Worm (Caenorhabditis elegans): ENCODE data around the gene dhs-30.

DNA sequence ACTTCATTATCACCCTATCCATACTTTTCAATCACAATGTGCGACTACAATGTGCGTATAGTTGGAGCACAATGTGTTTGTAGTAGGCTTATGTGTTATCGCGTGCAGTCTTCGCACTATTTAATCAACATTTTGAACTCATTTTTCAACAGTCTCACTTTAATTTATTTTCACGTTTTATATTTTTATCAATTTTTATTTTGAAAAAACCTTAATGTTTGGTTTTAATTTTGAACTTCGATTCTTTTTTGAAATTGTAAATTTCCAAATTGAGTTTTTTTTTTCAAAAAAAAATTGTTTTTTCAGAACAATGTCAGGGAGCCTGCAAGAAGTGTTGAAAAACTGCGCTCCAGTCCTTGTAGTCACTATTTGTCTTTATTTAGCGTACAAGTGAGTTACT, 7.4 kb upstream of the dhs-30 start, which contains the start of gene T25G12.13:
- TF ChIP-seq unc-62 (GFP tag; optimal IDR thresholded peaks at IDR 0.05) (no peak), sem-4 (tag; optimal IDR thresholded peaks at IDR 0.05) (no peak), ceh-82 (tag; optimal IDR thresholded peaks at IDR 0.05) (no peak), lsy-2 (tag; optimal IDR thresholded peaks at IDR 0.05) (no peak), lin-13 (GFP tag; optimal IDR thresholded peaks at IDR 0.05) (no peak), mab-5 (tag; optimal IDR thresholded peaks at IDR 0.05) (no peak), skn-1 (tag; optimal IDR thresholded peaks at IDR 0.05) (no peak), snpc-4 (tag; optimal IDR thresholded peaks at IDR 0.05) (no peak)
